Worm (Caenorhabditis elegans) whole organism, mixed stage, embryonic: ENCODE results near the gene F01G10.9.

Experiments
- ces-1 ChIP-seq: fragments of 150-350 bp; optimal IDR thresholded peaks from 2 replicates; lab custom pipeline; 2014; ENCODE audit warnings: missing biosample characterization, missing genetic modification reagents, missing genetic modification characterization
- snpc-4 ChIP-seq: fragments of 150-350 bp; optimal IDR thresholded peaks from 2 replicates; lab custom pipeline; 2014; ENCODE audit warnings: missing biosample characterization, missing genetic modification characterization
- unc-39 ChIP-seq: fragments of 150-350 bp; optimal IDR thresholded peaks from 2 replicates; lab custom pipeline; 2014; ENCODE audit warnings: missing biosample characterization, missing genetic modification characterization
- unc-62 ChIP-seq: fragments of 150-350 bp; optimal IDR thresholded peaks from 2 replicates; lab custom pipeline; 2014; ENCODE audit warnings: missing biosample characterization, missing genetic modification reagents, missing genetic modification characterization

ce11 chrIV:10222122-10222589 lies 37.3 kb downstream of the F01G10.9 start, which contains the start of gene C24F3.2:
- no peak for TF ChIP-seq snpc-4 (tag; lab: Kevin White, UChicago)
- TF ChIP-seq ces-1 (GFP tag; lab: Kevin White, UChicago): no peak
- TF ChIP-seq unc-39 (tag; lab: Kevin White, UChicago): no peak
- TF ChIP-seq unc-62 (GFP tag; lab: Kevin White, UChicago): no peak
